Worm (Caenorhabditis elegans) whole organism, young adult: Measurements from ENCODE around the gene M01H9.4.

ENCODE experiments used
- B0035.1 ChIP-seq: sonication (generic microtip); optimal IDR thresholded peaks from 2 replicates; lab custom pipeline; 2016; ENCODE audit warnings: missing genetic modification characterization, mild to moderate bottlenecking, missing compliant biosample characterization, missing genotype, missing genetic modification reagents
- B0336.3 ChIP-seq: fragments of 200-800 bp; sonication (Bioruptor generic); IDR thresholded peaks from 2 replicates; pipeline ENCODE4 v1.3.6; 2022; ENCODE audit warnings: missing genetic modification characterization, missing compliant biosample characterization
- C17E4.6 ChIP-seq: fragments of 200-800 bp; sonication (Bioruptor generic); IDR thresholded peaks from 2 replicates; pipeline ENCODE4 v1.3.6; 2022; ENCODE audit warnings: missing genetic modification reagents, missing genetic modification characterization, missing compliant biosample characterization
- D2030.7 ChIP-seq: fragments of 200-800 bp; sonication (Bioruptor generic); IDR thresholded peaks from 2 replicates; pipeline ENCODE4 v1.3.6; 2022; ENCODE audit warnings: missing genetic modification reagents, missing genetic modification characterization, missing compliant biosample characterization
- F33H1.4 ChIP-seq: fragments of 200-800 bp; sonication (Bioruptor generic); IDR thresholded peaks from 2 replicates; pipeline ENCODE4 v1.3.6; 2022; ENCODE audit warnings: missing genetic modification reagents, missing genetic modification characterization, missing compliant biosample characterization
- F39B2.1 ChIP-seq: fragments of 200-800 bp; sonication (Bioruptor generic); IDR thresholded peaks from 2 replicates; pipeline ENCODE4 v1.3.6; 2022; ENCODE audit warnings: missing genetic modification reagents, missing genetic modification characterization, missing compliant biosample characterization
- F55B11.4 ChIP-seq: sonication (generic microtip); optimal IDR thresholded peaks from 2 replicates; lab custom pipeline; 2016; ENCODE audit warnings: missing compliant biosample characterization, missing genetic modification characterization, borderline replicate concordance; ENCODE audit not compliant: insufficient read depth
- F57A8.1 ChIP-seq: fragments of 200-800 bp; sonication (Bioruptor generic); optimal IDR thresholded peaks from 2 replicates; lab custom pipeline; 2018; ENCODE audit warnings: mild to moderate bottlenecking, missing genetic modification characterization, moderate library complexity, missing compliant biosample characterization
- F57C9.4 ChIP-seq: sonication (generic microtip); optimal IDR thresholded peaks from 2 replicates; lab custom pipeline; 2017; ENCODE audit warnings: mild to moderate bottlenecking, missing genetic modification characterization, missing compliant biosample characterization
- K11D2.4 ChIP-seq: fragments of 200-800 bp; sonication (Bioruptor generic); IDR thresholded peaks from 2 replicates; pipeline ENCODE4 v1.3.6; 2022; ENCODE audit warnings: missing genetic modification reagents, missing genetic modification characterization, missing compliant biosample characterization
- Y53G8AR.9 ChIP-seq: fragments of 200-800 bp; sonication (Bioruptor generic); conservative IDR thresholded peaks from 2 replicates; pipeline ENCODE4 v1.3.6; 2022; ENCODE audit warnings: missing genetic modification reagents, missing genetic modification characterization, missing compliant biosample characterization
- Y56A3A.18 ChIP-seq: fragments of 200-800 bp; sonication (Bioruptor generic); IDR thresholded peaks from 2 replicates; pipeline ENCODE4 v1.3.6; 2022; ENCODE audit warnings: missing genetic modification reagents, missing genetic modification characterization, missing compliant biosample characterization
- ama-1 ChIP-seq, 3 experiments: fragments of 150-350 bp in 1 of 3; sonication (generic microtip) in 2 of 3; optimal IDR thresholded peaks; 2 replicates each; lab custom pipeline; 2014 to 2018; ENCODE audit warnings: missing biosample characterization in 2 of 3, missing genetic modification characterization in 2 of 3, missing genetic modification reagents in 2 of 3
- aptf-2 ChIP-seq: fragments of 200-800 bp; sonication (Bioruptor generic); conservative IDR thresholded peaks from 2 replicates; pipeline ENCODE4 v1.3.6; 2022; ENCODE audit warnings: missing genetic modification reagents, missing genetic modification characterization, missing compliant biosample characterization
- attf-6 ChIP-seq: fragments of 200-800 bp; sonication (Bioruptor generic); IDR thresholded peaks from 2 replicates; pipeline ENCODE4 v1.3.6; 2022; ENCODE audit warnings: missing genetic modification reagents, missing genetic modification characterization, missing compliant biosample characterization
- cebp-1 ChIP-seq, 2 experiments: fragments of 200-800 bp in 1 of 2; sonication (Bioruptor generic) in 1 of 2; sonication (generic microtip) in 1 of 2; IDR thresholded peaks in 1 of 2; optimal IDR thresholded peaks in 1 of 2; 2 replicates each; pipeline versions ENCODE4 v1.3.6 to Lab custom; 2017 to 2022; ENCODE audit warnings: missing compliant biosample characterization in 2 of 2, missing genetic modification characterization in 2 of 2, mild to moderate bottlenecking in 1 of 2, missing genetic modification reagents in 1 of 2, moderate library complexity in 1 of 2
- cebp-2 ChIP-seq: fragments of 200-800 bp; sonication (Bioruptor generic); IDR thresholded peaks from 2 replicates; pipeline ENCODE4 v1.3.6; 2022; ENCODE audit warnings: missing genetic modification characterization, missing compliant biosample characterization
- ceh-91 ChIP-seq: fragments of 200-800 bp; sonication (Bioruptor generic); IDR thresholded peaks from 2 replicates; pipeline ENCODE4 v1.3.6; 2022; ENCODE audit warnings: missing genetic modification reagents, missing genetic modification characterization, missing compliant biosample characterization
- chd-7 ChIP-seq: sonication (generic microtip); optimal IDR thresholded peaks from 2 replicates; lab custom pipeline; 2016; ENCODE audit warnings: mild to moderate bottlenecking, missing genetic modification characterization, moderate library complexity, missing compliant biosample characterization
- dox-1 ChIP-seq: fragments of 200-800 bp; sonication (Bioruptor generic); IDR thresholded peaks from 2 replicates; pipeline ENCODE4 v1.3.6; 2022; ENCODE audit warnings: missing genetic modification reagents, missing genetic modification characterization, missing compliant biosample characterization
- dpl-1 ChIP-seq: fragments of 150-350 bp; optimal IDR thresholded peaks from 2 replicates; lab custom pipeline; 2014; ENCODE audit warnings: missing biosample characterization, missing genetic modification reagents, missing genetic modification characterization
- efl-1 ChIP-seq: fragments of 150-350 bp; optimal IDR thresholded peaks from 2 replicates; lab custom pipeline; 2014; ENCODE audit warnings: missing biosample characterization, missing genetic modification reagents, missing genetic modification characterization
- egl-44 ChIP-seq: fragments of 200-800 bp; sonication (Bioruptor generic); IDR thresholded peaks from 2 replicates; pipeline ENCODE4 v1.3.6; 2022; ENCODE audit warnings: missing genetic modification reagents, missing genetic modification characterization, missing compliant biosample characterization
- egrh-3 ChIP-seq: fragments of 200-800 bp; sonication (Bioruptor generic); IDR thresholded peaks from 2 replicates; pipeline ENCODE4 v1.3.6; 2022; ENCODE audit warnings: missing genetic modification reagents, missing genetic modification characterization, missing compliant biosample characterization
- ets-4 ChIP-seq: fragments of 200-800 bp; sonication (Bioruptor generic); optimal IDR thresholded peaks from 2 replicates; lab custom pipeline; 2018; ENCODE audit warnings: mild to moderate bottlenecking, missing genetic modification characterization, missing compliant biosample characterization
- hlh-12 ChIP-seq: sonication (generic microtip); optimal IDR thresholded peaks from 2 replicates; lab custom pipeline; 2016; ENCODE audit warnings: missing genetic modification characterization, missing compliant biosample characterization
- hmg-20 ChIP-seq: fragments of 200-800 bp; sonication (Bioruptor generic); IDR thresholded peaks from 2 replicates; pipeline ENCODE4 v1.3.6; 2022; ENCODE audit warnings: missing genetic modification reagents, missing genetic modification characterization, missing compliant biosample characterization
- lag-1 ChIP-seq: fragments of 200-800 bp; sonication (Bioruptor generic); IDR thresholded peaks from 2 replicates; pipeline ENCODE4 v1.3.6; 2022; ENCODE audit warnings: missing genetic modification reagents, missing genetic modification characterization, missing compliant biosample characterization
- lin-40 ChIP-seq: sonication (generic microtip); optimal IDR thresholded peaks from 2 replicates; lab custom pipeline; 2016; ENCODE audit warnings: missing genetic modification characterization, mild to moderate bottlenecking, missing compliant biosample characterization, missing genotype, missing genetic modification reagents
- lin-54 ChIP-seq: fragments of 200-800 bp; sonication (Bioruptor generic); optimal IDR thresholded peaks from 2 replicates; lab custom pipeline; 2018; ENCODE audit warnings: mild to moderate bottlenecking, missing genetic modification characterization, missing compliant biosample characterization
- lir-1 ChIP-seq: fragments of 200-800 bp; sonication (Bioruptor generic); conservative IDR thresholded peaks from 2 replicates; pipeline ENCODE4 v1.3.6; 2022; ENCODE audit warnings: missing genetic modification reagents, missing genetic modification characterization, missing compliant biosample characterization
- madf-3 ChIP-seq: fragments of 200-800 bp; sonication (Bioruptor generic); IDR thresholded peaks from 2 replicates; pipeline ENCODE4 v1.3.6; 2022; ENCODE audit warnings: missing genetic modification reagents, missing genetic modification characterization, missing compliant biosample characterization
- mcd-1 ChIP-seq: fragments of 200-800 bp; sonication (Bioruptor generic); IDR thresholded peaks from 2 replicates; pipeline ENCODE4 v1.3.6; 2022; ENCODE audit warnings: missing genetic modification reagents, missing genetic modification characterization, missing compliant biosample characterization
- nhr-120 ChIP-seq: fragments of 200-800 bp; sonication (Bioruptor generic); IDR thresholded peaks from 2 replicates; pipeline ENCODE4 v1.3.6; 2022; ENCODE audit warnings: missing genetic modification characterization, missing compliant biosample characterization
- sdz-38 ChIP-seq: sonication (generic microtip); optimal IDR thresholded peaks from 2 replicates; lab custom pipeline; 2016; ENCODE audit warnings: missing genotype, missing genetic modification characterization, missing compliant biosample characterization
- snpc-3.4 ChIP-seq: sonication (generic microtip); optimal IDR thresholded peaks from 2 replicates; lab custom pipeline; 2017; ENCODE audit warnings: missing genetic modification characterization, mild to moderate bottlenecking, missing compliant biosample characterization, antibody characterized with exemption, moderate library complexity, missing genotype, missing genetic modification reagents
- somi-1 ChIP-seq: fragments of 200-800 bp; sonication (Bioruptor generic); optimal IDR thresholded peaks from 2 replicates; lab custom pipeline; 2018; ENCODE audit warnings: mild to moderate bottlenecking, missing genetic modification characterization, missing compliant biosample characterization
- tbp1 ChIP-seq: fragments of 200-800 bp; sonication (Bioruptor generic); optimal IDR thresholded peaks from 2 replicates; lab custom pipeline; 2018; ENCODE audit warnings: mild to moderate bottlenecking, missing genetic modification characterization, missing compliant biosample characterization
- tbx-9 ChIP-seq: sonication (generic microtip); optimal IDR thresholded peaks from 2 replicates; lab custom pipeline; 2016; ENCODE audit warnings: borderline replicate concordance, missing genetic modification characterization, inconsistent platforms, missing compliant biosample characterization
- zfh-2 ChIP-seq: fragments of 200-800 bp; sonication (Bioruptor generic); conservative IDR thresholded peaks from 2 replicates; pipeline ENCODE4 v1.3.6; 2022; ENCODE audit warnings: missing genetic modification reagents, missing genetic modification characterization, missing compliant biosample characterization
- zim-3 ChIP-seq: sonication (generic microtip); optimal IDR thresholded peaks from 2 replicates; lab custom pipeline; 2017; ENCODE audit warnings: mild to moderate bottlenecking, missing genetic modification characterization, moderate library complexity, missing compliant biosample characterization
- ztf-3 ChIP-seq: fragments of 200-800 bp; sonication (Bioruptor generic); optimal IDR thresholded peaks from 2 replicates; lab custom pipeline; 2018; ENCODE audit warnings: mild to moderate bottlenecking, missing genetic modification characterization, missing compliant biosample characterization

M01H9.4 gene

DNA sequence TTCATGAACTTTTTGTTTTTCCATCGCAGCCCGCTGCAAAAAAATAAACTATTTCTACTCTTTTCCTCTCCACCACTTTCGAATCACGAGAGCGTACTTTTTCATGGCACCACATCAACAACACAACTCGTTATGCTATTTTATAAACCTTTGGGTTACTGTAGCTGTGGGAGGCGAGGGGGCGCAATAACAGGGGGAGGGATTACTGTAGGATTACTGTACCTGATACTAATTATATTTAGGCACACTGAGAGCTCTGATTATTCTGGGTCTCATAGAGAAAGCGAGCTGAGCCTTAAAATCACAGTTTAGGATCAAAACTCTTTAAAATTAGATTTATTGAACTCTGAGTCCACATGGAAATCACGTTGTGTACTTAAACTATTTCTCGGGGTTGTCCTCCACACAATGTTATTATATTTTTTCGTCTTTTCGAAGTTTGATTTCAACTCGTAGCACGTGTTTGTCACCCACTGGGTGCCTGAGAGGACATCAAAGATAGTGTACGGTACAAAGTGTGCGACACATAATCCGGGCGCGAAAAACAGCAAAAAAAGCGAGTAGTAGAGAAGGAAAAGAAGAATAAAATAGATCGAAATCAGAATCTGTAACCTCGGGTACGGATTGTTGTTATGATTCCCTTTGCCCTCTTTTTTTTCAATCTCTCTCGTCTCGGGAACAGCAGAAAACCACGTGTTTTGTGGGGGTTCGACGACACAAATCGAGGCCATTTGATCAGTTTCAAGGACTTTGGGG lies 10.1 kb downstream of the M01H9.4 start (continued):
- TF ChIP-seq Y53G8AR.9 (GFP tag; lab: Robert Waterston, UW) (no peak; the same call in 1 of the 2 replicates), lag-1 (GFP tag; lab: Robert Waterston, UW) (no peak)
- TF ChIP-seq, all 124 proteins: peak for 12

- TF ChIP-seq K11D2.4 = peak; percentile 55; the same call in 1 of the 2 replicates
- TF ChIP-seq dox-1 (GFP tag; lab: Robert Waterston, UW) = peak; percentile 18; the same call in 1 of the 2 replicates
- TF ChIP-seq F39B2.1 = no peak
- TF ChIP-seq F57C9.4 (tag; lab: Kevin White, UChicago) = peak; percentile 60
- peak; percentile 96 for TF ChIP-seq zfh-2
- TF ChIP-seq zim-3 (tag; lab: Kevin White, UChicago) = peak; percentile 25
- no peak for TF ChIP-seq aptf-2 (GFP tag; lab: Robert Waterston, UW)
- TF ChIP-seq mcd-1 (GFP tag; lab: Robert Waterston, UW) = peak; percentile 58
- TF ChIP-seq F33H1.4 = peak; percentile 50
- TF ChIP-seq tbx-9 = no peak
- TF ChIP-seq chd-7 (tag; lab: Kevin White, UChicago) = peak; percentile 79
- peak; percentile 23 for TF ChIP-seq snpc-3.4 (tag; lab: Kevin White, UChicago)
- no peak for TF ChIP-seq nhr-120 (GFP tag; lab: Robert Waterston, UW)
- TF ChIP-seq attf-6 = no peak
- no peak for TF ChIP-seq C17E4.6 (GFP tag; lab: Robert Waterston, UW)
- TF ChIP-seq F57A8.1 (GFP tag; lab: Kevin White, UChicago) = no peak
- no peak for TF ChIP-seq sdz-38
- TF ChIP-seq cebp-1 (GFP tag; IDR thresholded peaks at IDR 0.05; lab: Robert Waterston, UW) = no peak
- peak; percentile 38 for TF ChIP-seq cebp-1 (tag; optimal IDR thresholded peaks at IDR 0.05; lab: Kevin White, UChicago)
- peak; percentile 11; the same call in 1 of the 2 replicates for TF ChIP-seq madf-3
- no peak for TF ChIP-seq hmg-20
- TF ChIP-seq F55B11.4 = no peak
- TF ChIP-seq lin-40 (tag; lab: Kevin White, UChicago) = no peak
- peak; percentile 4 for TF ChIP-seq dpl-1 (GFP tag; lab: Kevin White, UChicago)
- no peak for TF ChIP-seq D2030.7 (GFP tag; lab: Robert Waterston, UW)
- peak; percentile 51; the same call in 1 of the 2 replicates for TF ChIP-seq B0336.3 (GFP tag; lab: Robert Waterston, UW)
- peak; percentile 56 for TF ChIP-seq efl-1 (GFP tag; lab: Kevin White, UChicago)
- peak; percentile 38; the same call in 1 of the 2 replicates for TF ChIP-seq lir-1 (GFP tag; lab: Robert Waterston, UW)
- TF ChIP-seq ets-4 = no peak
- no peak for TF ChIP-seq B0035.1 (tag; lab: Kevin White, UChicago)
- TF ChIP-seq hlh-12 (tag; lab: Kevin White, UChicago) = no peak
- 0 out of 2 replicates have a peak, but pooled peaks have one; percentile 11 for TF ChIP-seq cebp-2
- peak; percentile 70 for TF ChIP-seq lin-54 (GFP tag; lab: Kevin White, UChicago)
- no peak for TF ChIP-seq ztf-3 (GFP tag; lab: Kevin White, UChicago)
- peak; percentile 65; the same call in 1 of the 2 replicates for TF ChIP-seq egl-44 (GFP tag; lab: Robert Waterston, UW)
- 0 out of 2 replicates have a peak, but pooled peaks have one; percentile 22 for TF ChIP-seq ceh-91 (GFP tag; lab: Robert Waterston, UW)
- peak; percentile 47 for TF ChIP-seq ama-1 (optimal IDR thresholded peaks at IDR 0.05; lab: Kevin White, UChicago)
- peak in 1 of 2 experiments; percentile 9 for TF ChIP-seq ama-1 (GFP tag; optimal IDR thresholded peaks at IDR 0.05; lab: Kevin White, UChicago)
- 0 out of 2 replicates have a peak, but pooled peaks have one; percentile 15 for TF ChIP-seq Y56A3A.18 (GFP tag; lab: Robert Waterston, UW)
- TF ChIP-seq tbp1 = peak; percentile 20
- peak; percentile 84 for TF ChIP-seq egrh-3 (GFP tag; lab: Robert Waterston, UW)
- no peak for TF ChIP-seq somi-1
Measured at ce11 chrIV:4470885-4471772, 11.6 kb downstream of the M01H9.4 start.
